Worm (Caenorhabditis elegans): ENCODE data around the gene acs-19.
A peak's percentile ranks its signal among the peaks of the same experiment; 100 is the strongest.

The acs-19 gene

DNA sequence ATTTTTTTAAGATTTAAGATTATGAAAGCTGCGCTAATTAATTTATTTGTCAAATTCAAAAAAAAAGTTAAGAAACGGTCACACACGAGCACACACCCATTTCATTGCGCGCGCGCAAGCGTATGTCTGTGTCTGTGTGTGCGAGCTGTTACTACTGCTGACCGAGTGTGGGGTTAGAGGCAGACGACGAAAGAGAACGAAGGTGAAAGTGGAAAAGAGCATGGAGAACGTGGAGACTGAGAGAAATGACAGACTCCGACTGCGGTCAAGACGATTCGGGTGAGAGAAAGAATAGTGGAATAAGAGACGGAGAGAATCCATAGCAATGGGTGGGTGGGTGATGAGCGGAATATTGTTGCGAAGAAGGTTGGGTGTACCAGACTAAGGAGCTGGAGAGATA, 44.2 kb upstream of the acs-19 start (continued):
- no peak for TF ChIP-seq repo-1 (tag; optimal IDR thresholded peaks at IDR 0.05)
- no peak for TF ChIP-seq ceh-100 (GFP tag; IDR thresholded peaks at IDR 0.05)
- TF ChIP-seq tbp1 (GFP tag; optimal IDR thresholded peaks at IDR 0.05), result no peak
- no peak for TF ChIP-seq sea-2 (GFP tag; IDR thresholded peaks at IDR 0.05)
- peak in 1 of 3 experiments; percentile 55 for TF ChIP-seq lin-35 (GFP tag; optimal IDR thresholded peaks at IDR 0.05)
- no peak for TF ChIP-seq ZK185.1 (tag; optimal IDR thresholded peaks at IDR 0.05; ENCODE audit: poor library complexity, severe bottlenecking)
- no peak for TF ChIP-seq hmg-20 (GFP tag; IDR thresholded peaks at IDR 0.05)
- TF ChIP-seq rpc-1 (optimal IDR thresholded peaks at IDR 0.05), result no peak
- TF ChIP-seq rpc-1 (tag; optimal IDR thresholded peaks at IDR 0.05), result no peak
- no peak for TF ChIP-seq F33H1.4 (GFP tag; IDR thresholded peaks at IDR 0.05)
- 0 out of 2 replicates have a peak, but pooled peaks have one; percentile 16 for TF ChIP-seq madf-6 (GFP tag; IDR thresholded peaks at IDR 0.05)
- no peak for TF ChIP-seq lsy-27 (tag; optimal IDR thresholded peaks at IDR 0.05; ENCODE audit: borderline replicate concordance, insufficient read depth)
- no peak for TF ChIP-seq lin-40 (tag; optimal IDR thresholded peaks at IDR 0.05)
- TF ChIP-seq lag-1 (GFP tag; IDR thresholded peaks at IDR 0.05), result no peak
- no peak for TF ChIP-seq B0019.2 (GFP tag; conservative IDR thresholded peaks at IDR 0.05)
- no peak for TF ChIP-seq mes-4 (tag; optimal IDR thresholded peaks at IDR 0.05)
- no peak for TF ChIP-seq lin-26 (GFP tag; IDR thresholded peaks at IDR 0.05)
- TF ChIP-seq athp-1 (tag; optimal IDR thresholded peaks at IDR 0.05), result no peak
- TF ChIP-seq nfya-1 (tag; optimal IDR thresholded peaks at IDR 0.05; ENCODE audit: borderline replicate concordance, insufficient read depth), result no peak
- no peak for TF ChIP-seq F10E7.11 (tag; optimal IDR thresholded peaks at IDR 0.05)
- TF ChIP-seq ztf-18 (tag; optimal IDR thresholded peaks at IDR 0.05), result peak; percentile 40
- peak; percentile 36 for TF ChIP-seq lin-54 (GFP tag; optimal IDR thresholded peaks at IDR 0.05)
- TF ChIP-seq gei-17 (GFP tag; optimal IDR thresholded peaks at IDR 0.05), result no peak
- TF ChIP-seq nhr-179 (tag; optimal IDR thresholded peaks at IDR 0.05), result no peak
- TF ChIP-seq dpl-1 (GFP tag; optimal IDR thresholded peaks at IDR 0.05), result no peak
- no peak for TF ChIP-seq ztf-3 (GFP tag; optimal IDR thresholded peaks at IDR 0.05)
- no peak for TF ChIP-seq him-1 (tag; optimal IDR thresholded peaks at IDR 0.05)
- TF ChIP-seq B0035.1 (tag; optimal IDR thresholded peaks at IDR 0.05), result no peak
- TF ChIP-seq C06A6.2 (GFP tag; conservative IDR thresholded peaks at IDR 0.05), result 0 out of 2 replicates have a peak, but pooled peaks have one; percentile 26
- TF ChIP-seq F52B5.7 (tag; optimal IDR thresholded peaks at IDR 0.05), result no peak
- no peak for TF ChIP-seq ama-1 (optimal IDR thresholded peaks at IDR 0.05)
- TF ChIP-seq ama-1 (GFP tag; optimal IDR thresholded peaks at IDR 0.05), result no peak
- TF ChIP-seq sdz-38 (tag; optimal IDR thresholded peaks at IDR 0.05), result no peak
- no peak for TF ChIP-seq snpc-1.3 (tag; optimal IDR thresholded peaks at IDR 0.05; ENCODE audit: insufficient read depth)
- peak; percentile 80 for TF ChIP-seq zfh-2 (GFP tag; conservative IDR thresholded peaks at IDR 0.05)
- TF ChIP-seq atf-7 (tag; optimal IDR thresholded peaks at IDR 0.05), result no peak
- TF ChIP-seq F57C9.4 (tag; optimal IDR thresholded peaks at IDR 0.05), result no peak
- no peak for TF ChIP-seq F22D6.2 (tag; optimal IDR thresholded peaks at IDR 0.05)
- TF ChIP-seq madf-3 (GFP tag; IDR thresholded peaks at IDR 0.05), result no peak
- TF ChIP-seq nfya-2 (GFP tag; IDR thresholded peaks at IDR 0.05), result no peak
- 0 out of 2 replicates have a peak, but pooled peaks have one; percentile 29 for TF ChIP-seq egrh-3 (GFP tag; IDR thresholded peaks at IDR 0.05)
- no peak for TF ChIP-seq chd-7 (tag; optimal IDR thresholded peaks at IDR 0.05)
- peak; percentile 24 for TF ChIP-seq K12H6.12 (tag; optimal IDR thresholded peaks at IDR 0.05)
- TF ChIP-seq nfyb-1 (GFP tag; IDR thresholded peaks at IDR 0.05), result peak; percentile 67; the same call in 1 of the 2 replicates
- peak; percentile 34; the same call in 1 of the 2 replicates for TF ChIP-seq mcd-1 (GFP tag; IDR thresholded peaks at IDR 0.05)
- TF ChIP-seq let-607 (tag; optimal IDR thresholded peaks at IDR 0.05), result no peak
- no peak for TF ChIP-seq Y79H2A.3 (GFP tag; conservative IDR thresholded peaks at IDR 0.05)
- no peak for TF ChIP-seq F49E8.2 (tag; optimal IDR thresholded peaks at IDR 0.05; ENCODE audit: insufficient read depth)
- peak; percentile 80 for TF ChIP-seq dox-1 (GFP tag; IDR thresholded peaks at IDR 0.05)
